Fruit fly (Drosophila melanogaster): ENCODE measurements around the gene CG44002.
A peak's percentile ranks its signal among the peaks of the same experiment; 100 is the strongest.

CG44002 gene

DNA sequence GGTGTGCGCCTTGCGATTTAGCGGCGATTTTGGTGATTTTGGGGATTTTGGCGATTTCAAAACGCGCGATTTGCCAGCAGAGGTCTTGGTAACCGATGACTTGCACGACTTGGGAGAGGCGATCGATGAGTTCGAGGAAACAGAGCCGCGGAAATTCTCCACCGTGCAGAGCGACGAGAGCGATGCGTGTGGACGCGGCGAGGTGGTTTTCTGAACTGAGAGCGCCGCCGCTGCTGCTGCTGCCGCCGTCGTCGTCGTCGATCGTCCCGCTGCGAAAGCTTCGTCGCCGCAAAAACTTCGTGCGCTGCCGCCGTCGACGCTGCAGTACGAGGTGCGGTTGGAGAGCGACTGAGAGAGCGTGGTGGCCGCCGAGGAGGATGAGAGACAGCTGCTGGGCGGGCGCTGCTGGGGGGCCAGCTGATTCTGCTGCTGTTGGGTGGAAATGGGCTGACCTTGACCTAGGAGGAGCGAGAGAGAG, 46.4 kb downstream of the CG44002 start (continued):
- TF ChIP-seq Mad (GFP tag; optimal IDR thresholded peaks at IDR 0.05) (no peak), CG9727 (GFP tag; optimal IDR thresholded peaks at IDR 0.05) (no peak), zf30C (GFP tag; optimal IDR thresholded peaks at IDR 0.05) (no peak), dysf (GFP tag; IDR thresholded peaks at IDR 0.05) (no peak), CG17612 (GFP tag; IDR thresholded peaks at IDR 0.05) (no peak), Hr78 (GFP tag; optimal IDR thresholded peaks at IDR 0.05) (peak in 1 of 2 experiments; percentile 61), ab (GFP tag; optimal IDR thresholded peaks at IDR 0.05) (no peak), Dip2 (GFP tag; IDR thresholded peaks at IDR 0.05) (no peak), bigmax (GFP tag; optimal IDR thresholded peaks at IDR 0.05) (no peak), CG12769 (tag; optimal IDR thresholded peaks at IDR 0.05) (no peak), sens (GFP tag) (peak; percentile 24), CG11456 (GFP tag; IDR thresholded peaks at IDR 0.05) (peak; percentile 53; the same call in 1 of the 3 replicates), tio (GFP tag; optimal IDR thresholded peaks at IDR 0.05) (no peak), CG17328 (GFP tag; IDR thresholded peaks at IDR 0.05) (no peak), CG31224 (GFP tag; IDR thresholded peaks at IDR 0.05) (no peak), NC2β (GFP tag; optimal IDR thresholded peaks at IDR 0.05) (no peak), CG11723 (GFP tag; optimal IDR thresholded peaks at IDR 0.05) (no peak), Dek (tag; optimal IDR thresholded peaks at IDR 0.05) (no peak), Fer1 (GFP tag; optimal IDR thresholded peaks at IDR 0.05) (peak; percentile 26), usp (GFP tag; optimal IDR thresholded peaks at IDR 0.05) (no peak), CG6683 (GFP tag; optimal IDR thresholded peaks at IDR 0.05) (no peak), chm (GFP tag; IDR thresholded peaks at IDR 0.05) (peak; percentile 50; the same call in 1 of the 2 replicates), CG3281 (GFP tag; optimal IDR thresholded peaks at IDR 0.05) (peak; percentile 26), zen (tag; optimal IDR thresholded peaks at IDR 0.05) (no peak), CG1233 (GFP tag; optimal IDR thresholded peaks at IDR 0.05) (no peak), croc (GFP tag; conservative IDR thresholded peaks at IDR 0.05) (no peak), CG8359 (GFP tag; optimal IDR thresholded peaks at IDR 0.05; ENCODE audit: borderline replicate concordance) (no peak), CG6254 (GFP tag; optimal IDR thresholded peaks at IDR 0.05) (no peak), sens-2 (GFP tag; IDR thresholded peaks at IDR 0.05) (no peak), MESR4 (GFP tag; optimal IDR thresholded peaks at IDR 0.05) (no peak), lab (GFP tag; optimal IDR thresholded peaks at IDR 0.05) (peak; percentile 37), CG14667 (GFP tag; IDR thresholded peaks at IDR 0.05) (no peak), Nf-YA (GFP tag; IDR thresholded peaks at IDR 0.05) (no peak), Lhr (GFP tag; optimal IDR thresholded peaks at IDR 0.05) (no peak), BEAF-32 (GFP tag; optimal IDR thresholded peaks at IDR 0.05) (no peak), Blimp-1 (GFP tag; optimal IDR thresholded peaks at IDR 0.05) (no peak), cas (GFP tag; IDR thresholded peaks at IDR 0.05) (no peak), Neu2 (GFP tag; optimal IDR thresholded peaks at IDR 0.05; ENCODE audit: borderline replicate concordance) (no peak), esg (GFP tag; conservative IDR thresholded peaks at IDR 0.05) (no peak), CG13775 (GFP tag; optimal IDR thresholded peaks at IDR 0.05) (no peak), CG12155 (GFP tag; optimal IDR thresholded peaks at IDR 0.05) (no peak), oc (tag; optimal IDR thresholded peaks at IDR 0.05) (no peak), CG32772 (GFP tag; IDR thresholded peaks at IDR 0.05) (no peak), chn (GFP tag; optimal IDR thresholded peaks at IDR 0.05) (no peak), sima (GFP tag; optimal IDR thresholded peaks at IDR 0.05) (no peak), chinmo (GFP tag; IDR thresholded peaks at IDR 0.05; ENCODE audit: partially characterized antibody) (peak; percentile 92; the same call in 3 of the 4 replicates), Myb (GFP tag; optimal IDR thresholded peaks at IDR 0.05) (no peak), H15 (GFP tag; IDR thresholded peaks at IDR 0.05) (no peak), CG10267 (tag; optimal IDR thresholded peaks at IDR 0.05) (no peak), CG8281 (tag; optimal IDR thresholded peaks at IDR 0.05) (no peak), Bteb2 (GFP tag; optimal IDR thresholded peaks at IDR 0.05) (no peak)
